Worm (Caenorhabditis elegans) whole organism, L1 larva: Measurements from ENCODE around the gene nspb-1.

Source experiments
- C34B4.2 ChIP-seq: sonication (generic microtip); optimal IDR thresholded peaks from 2 replicates; lab custom pipeline; 2017; ENCODE audit warnings: mild to moderate bottlenecking, missing genetic modification characterization, missing compliant biosample characterization
- ceh-82 ChIP-seq, 3 experiments: fragments of 150-350 bp in 1 of 3; sonication (generic microtip) in 2 of 3; optimal IDR thresholded peaks; 2 replicates each; lab custom pipeline; 2014 to 2017; ENCODE audit warnings: missing biosample characterization in 3 of 3, missing genetic modification characterization in 3 of 3
- elt-2 ChIP-seq: sonication (generic microtip); optimal IDR thresholded peaks from 2 replicates; lab custom pipeline; 2016; ENCODE audit warnings: missing genetic modification characterization, mild to moderate bottlenecking, inconsistent platforms, missing compliant biosample characterization, missing genetic modification reagents
- nhr-76 ChIP-seq: sonication (generic microtip); optimal IDR thresholded peaks from 2 replicates; lab custom pipeline; 2017; ENCODE audit warnings: missing biosample characterization, missing genetic modification characterization
- pqm-1 ChIP-seq: sonication (generic microtip); optimal IDR thresholded peaks from 3 replicates; lab custom pipeline; 2017; ENCODE audit warnings: missing biosample characterization, missing genetic modification characterization
- tbx-2 ChIP-seq: sonication (generic microtip); optimal IDR thresholded peaks from 2 replicates; lab custom pipeline; 2016; ENCODE audit warnings: missing genetic modification characterization, missing compliant biosample characterization
- unc-30 ChIP-seq: sonication (generic microtip); optimal IDR thresholded peaks from 2 replicates; lab custom pipeline; 2017; ENCODE audit warnings: missing biosample characterization, missing genetic modification characterization
- unc-86 ChIP-seq: sonication (generic microtip); optimal IDR thresholded peaks from 2 replicates; lab custom pipeline; 2016; ENCODE audit warnings: missing genetic modification characterization, missing compliant biosample characterization
- zag-1 ChIP-seq: fragments of 150-350 bp; optimal IDR thresholded peaks from 2 replicates; lab custom pipeline; 2014; ENCODE audit warnings: missing biosample characterization, missing genetic modification characterization

DNA sequence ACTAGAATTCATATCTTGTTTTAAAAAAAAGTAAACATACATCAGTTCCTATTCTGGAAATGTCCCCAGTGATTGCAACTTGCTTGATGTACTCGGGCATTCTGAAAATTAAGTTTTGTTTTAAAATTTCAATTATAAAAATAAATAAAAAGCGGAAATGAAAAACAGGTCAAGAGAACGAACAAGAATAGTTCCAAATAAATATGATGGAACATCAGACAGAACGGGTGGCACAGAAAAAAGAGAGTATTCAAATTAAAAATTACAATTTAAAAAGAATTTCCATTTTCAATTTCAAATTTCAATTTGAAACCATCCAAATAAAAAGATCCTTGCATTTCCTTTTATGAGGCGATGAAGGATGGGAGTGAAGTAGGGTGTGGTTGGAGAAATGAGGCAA is 30.3 kb upstream of the nspb-1 start, which contains the start of gene C01B10.3:
- TF ChIP-seq C34B4.2 (no peak), unc-86 (no peak), pqm-1 (tag; lab: Kevin White, UChicago) (no peak), ceh-82 (tag; optimal IDR thresholded peaks at IDR 0.05; lab: Kevin White, UChicago) (no peak), nhr-76 (tag; lab: Kevin White, UChicago) (no peak), tbx-2 (no peak), zag-1 (tag; lab: Kevin White, UChicago) (no peak), elt-2 (tag; lab: Kevin White, UChicago) (no peak), unc-30 (tag; lab: Kevin White, UChicago) (no peak)
